Fruit fly (Drosophila melanogaster): ENCODE results near the gene CG13891.

- TF ChIP-seq CG9948 (tag; optimal IDR thresholded peaks at IDR 0.05) = no peak
- no peak for TF ChIP-seq gl (tag; optimal IDR thresholded peaks at IDR 0.05)
- no peak for TF ChIP-seq CG13204 (GFP tag; optimal IDR thresholded peaks at IDR 0.05)
- TF ChIP-seq CG14655 (GFP tag; optimal IDR thresholded peaks at IDR 0.05) = no peak
- no peak for TF ChIP-seq CG15710 (tag; optimal IDR thresholded peaks at IDR 0.05)
- TF ChIP-seq CG8159 (tag; optimal IDR thresholded peaks at IDR 0.05) = no peak
Measured at dm6 chr3L:409791-410190, 23.9 kb downstream of the CG13891 start.
